Fruit fly (Drosophila melanogaster): ENCODE measurements around the gene CG42237.

CG42237 gene

DNA sequence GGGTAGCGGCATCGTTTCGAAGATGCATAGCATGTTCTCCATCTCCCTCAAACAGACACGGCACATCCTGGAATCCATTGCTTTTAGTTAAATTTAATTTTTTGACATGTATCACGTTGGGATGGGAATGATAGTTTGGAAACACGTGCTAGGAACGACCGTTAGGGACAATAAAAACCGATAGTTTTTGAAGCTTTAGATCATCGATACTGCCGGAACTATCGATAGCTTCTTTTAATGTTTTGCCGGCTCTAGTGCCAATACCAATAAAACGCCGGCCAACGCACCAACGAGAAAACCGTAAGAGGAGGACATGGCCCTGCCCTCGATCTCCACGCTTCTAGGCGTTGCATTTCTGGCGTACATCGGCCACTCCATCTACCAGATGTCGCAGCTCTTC is 39.9 kb downstream of the CG42237 start, which contains the start of the genes CG4318 and CG4332:
TSS of gene CG4318 (minus strand) at position 142 of the 400 bp plus-strand sequence.
TSS of gene CG4332 (plus strand) at position 256 of the 400 bp plus-strand sequence.
- TF ChIP-seq brk (GFP tag; optimal IDR thresholded peaks at IDR 0.05) (no peak), Myc (optimal IDR thresholded peaks at IDR 0.05) (peak; percentile 62)

DNA sequence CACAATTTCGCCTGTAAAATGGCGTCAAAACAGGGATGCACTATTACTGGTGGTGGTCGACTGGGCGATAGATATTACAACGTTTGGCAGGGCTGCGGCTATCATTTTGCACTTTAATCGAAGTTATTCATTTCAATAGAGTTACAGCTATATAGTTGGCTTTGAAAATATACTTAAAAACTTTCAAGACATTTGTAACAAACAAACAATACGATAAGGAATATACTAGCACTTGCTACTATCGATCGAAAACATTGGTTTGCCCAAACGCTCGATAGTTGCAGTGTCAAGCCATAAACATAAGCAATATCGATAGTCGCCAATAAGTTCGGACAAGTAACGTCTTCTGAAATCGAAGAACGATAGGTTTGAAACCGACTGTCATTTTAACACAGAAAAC is 44.5 kb downstream of the CG42237 start, which contains the start of the genes Bap60 and CG12096:
TSS of gene Bap60 (minus strand) at position 28 of the 400 bp plus-strand sequence.
TSS of gene CG12096 (plus strand) at position 124 of the 400 bp plus-strand sequence.
- TF ChIP-seq usp (GFP tag; optimal IDR thresholded peaks at IDR 0.05) (no peak), GATAd (GFP tag; optimal IDR thresholded peaks at IDR 0.05) (peak; percentile 40), Hr78 (GFP tag; optimal IDR thresholded peaks at IDR 0.05) (no peak), dmrt93B (GFP tag; optimal IDR thresholded peaks at IDR 0.05) (peak; percentile 72), Myc (optimal IDR thresholded peaks at IDR 0.05) (peak; percentile 58), CrebA (GFP tag; optimal IDR thresholded peaks at IDR 0.05; ENCODE audit: borderline replicate concordance) (no peak), Dif (GFP tag; optimal IDR thresholded peaks at IDR 0.05; ENCODE audit: partially characterized antibody) (no peak), brk (GFP tag; optimal IDR thresholded peaks at IDR 0.05) (no peak), CG9705 (GFP tag; optimal IDR thresholded peaks at IDR 0.05) (peak; percentile 80), jim (GFP tag; optimal IDR thresholded peaks at IDR 0.05) (no peak), sage (GFP tag; optimal IDR thresholded peaks at IDR 0.05) (no peak), h (GFP tag; optimal IDR thresholded peaks at IDR 0.05) (peak; percentile 79), br (GFP tag; optimal IDR thresholded peaks at IDR 0.05) (peak; percentile 81), HLH106 (tag; optimal IDR thresholded peaks at IDR 0.05) (peak; percentile 87), dl (GFP tag; optimal IDR thresholded peaks at IDR 0.05; ENCODE audit: insufficient read depth in 1 of 2, partially characterized antibody in 2 of 2) (no peak), sv (GFP tag; optimal IDR thresholded peaks at IDR 0.05) (peak; percentile 20), woc (GFP tag; optimal IDR thresholded peaks at IDR 0.05) (no peak), Sp1 (GFP tag; optimal IDR thresholded peaks at IDR 0.05) (peak; percentile 75), lola (GFP tag; optimal IDR thresholded peaks at IDR 0.05) (no peak), Hnf4 (GFP tag; optimal IDR thresholded peaks at IDR 0.05) (no peak), CG32264 (GFP tag; optimal IDR thresholded peaks at IDR 0.05) (no peak), Rel (GFP tag; optimal IDR thresholded peaks at IDR 0.05) (no peak), Rel (tag; optimal IDR thresholded peaks at IDR 0.05) (peak; percentile 40), Abd-B (GFP tag; optimal IDR thresholded peaks at IDR 0.05) (no peak), N (GFP tag; optimal IDR thresholded peaks at IDR 0.05) (no peak), foxo (GFP tag; optimal IDR thresholded peaks at IDR 0.05) (peak in 1 of 2 experiments; percentile 80), Mio (GFP tag; optimal IDR thresholded peaks at IDR 0.05) (no peak), Hr83 (GFP tag; optimal IDR thresholded peaks at IDR 0.05; ENCODE audit: poor library complexity, severe bottlenecking) (no peak), dsf (GFP tag; optimal IDR thresholded peaks at IDR 0.05; ENCODE audit: borderline replicate concordance) (no peak), Dfd (GFP tag; optimal IDR thresholded peaks at IDR 0.05) (no peak), tai (GFP tag; optimal IDR thresholded peaks at IDR 0.05) (no peak), rgr (GFP tag; optimal IDR thresholded peaks at IDR 0.05) (peak; percentile 80), pan (optimal IDR thresholded peaks at IDR 0.05) (no peak), ey (GFP tag; optimal IDR thresholded peaks at IDR 0.05) (peak; percentile 80), fru (GFP tag; optimal IDR thresholded peaks at IDR 0.05) (peak; percentile 83), psq (GFP tag; optimal IDR thresholded peaks at IDR 0.05) (peak; percentile 60), Vsx2 (GFP tag; optimal IDR thresholded peaks at IDR 0.05; ENCODE audit: partially characterized antibody) (no peak), OdsH (GFP tag; optimal IDR thresholded peaks at IDR 0.05) (peak; percentile 62), Jra (GFP tag; optimal IDR thresholded peaks at IDR 0.05) (peak; percentile 79)

Measured in whole organism, wandering third instar larva.